Fruit fly (Drosophila melanogaster) whole organism, prepupa: ENCODE measurements around the gene SKIP.

ENCODE experiments used
- CG10631 ChIP-seq: fragments of 200-800 bp; sonication (Bioruptor generic); optimal IDR thresholded peaks from 2 replicates; lab custom pipeline; 2016; ENCODE audit warnings: missing biosample characterization, missing genetic modification characterization
- CG10669 ChIP-seq: fragments of 200-800 bp; sonication (Bioruptor generic); optimal IDR thresholded peaks from 3 replicates; lab custom pipeline; 2018; ENCODE audit warnings: missing biosample characterization, mild to moderate bottlenecking, missing genetic modification characterization, moderate library complexity
- CG11294 ChIP-seq: fragments of 200-800 bp; sonication (Bioruptor generic); IDR thresholded peaks from 2 replicates; pipeline ENCODE4 v1.3.6; 2022; ENCODE audit warnings: missing biosample characterization, missing genetic modification characterization
- CG15336 ChIP-seq: fragments of 200-800 bp; sonication (Bioruptor generic); IDR thresholded peaks from 2 replicates; pipeline ENCODE4 v1.3.6; 2022; ENCODE audit warnings: missing biosample characterization, missing genetic modification characterization
- CG1621 ChIP-seq: fragments of 200-800 bp; sonication (Bioruptor generic); optimal IDR thresholded peaks from 3 replicates; lab custom pipeline; 2018; ENCODE audit warnings: missing biosample characterization, mild to moderate bottlenecking, missing genetic modification characterization
- CG3032 ChIP-seq: fragments of 200-800 bp; optimal IDR thresholded peaks from 2 replicates; lab custom pipeline; 2019; ENCODE audit warnings: missing biosample characterization, mild to moderate bottlenecking, missing genetic modification characterization, moderate library complexity
- CG31627 ChIP-seq: fragments of 200-800 bp; sonication (Bioruptor generic); optimal IDR thresholded peaks from 3 replicates; lab custom pipeline; 2016; ENCODE audit warnings: missing biosample characterization, missing genetic modification characterization
- CG32006 ChIP-seq: fragments of 200-800 bp; sonication (Bioruptor generic); optimal IDR thresholded peaks from 3 replicates; lab custom pipeline; 2017; ENCODE audit warnings: missing biosample characterization, mild to moderate bottlenecking, missing genetic modification characterization
- CG34406 ChIP-seq: fragments of 200-800 bp; sonication (Bioruptor generic); optimal IDR thresholded peaks from 3 replicates; lab custom pipeline; 2016; ENCODE audit warnings: missing biosample characterization, missing genetic modification characterization
- CG6163 ChIP-seq: fragments of 200-800 bp; sonication (Bioruptor generic); IDR thresholded peaks from 3 replicates; pipeline ENCODE4 v1.3.6; 2022; ENCODE audit warnings: missing biosample characterization, missing genetic modification characterization
- CG6276 ChIP-seq: fragments of 200-800 bp; sonication (Bioruptor generic); optimal IDR thresholded peaks from 2 replicates; lab custom pipeline; 2017; ENCODE audit warnings: missing biosample characterization, mild to moderate bottlenecking, missing genetic modification characterization
- CG6792 ChIP-seq: fragments of 200-800 bp; sonication (Bioruptor generic); optimal IDR thresholded peaks from 3 replicates; lab custom pipeline; 2016; ENCODE audit warnings: missing biosample characterization, missing genetic modification characterization
- CG6808 ChIP-seq: fragments of 200-800 bp; sonication (Bioruptor generic); optimal IDR thresholded peaks from 3 replicates; lab custom pipeline; 2017; ENCODE audit warnings: missing biosample characterization, missing genetic modification characterization, mild to moderate bottlenecking, moderate library complexity, missing genetic modification reagents
- CG7368 ChIP-seq: fragments of 200-800 bp; sonication (Bioruptor generic); optimal IDR thresholded peaks from 3 replicates; lab custom pipeline; 2016; ENCODE audit warnings: missing biosample characterization, missing genetic modification characterization
- Eip75B ChIP-seq: fragments of 200-800 bp; sonication (Bioruptor generic); optimal IDR thresholded peaks from 3 replicates; lab custom pipeline; 2016; ENCODE audit warnings: missing biosample characterization, missing genetic modification characterization
- Eip78C ChIP-seq: fragments of 200-800 bp; sonication (Bioruptor generic); peaks from one replicate; lab custom pipeline; 2016; ENCODE audit warnings: missing biosample characterization, missing genetic modification characterization
- Eip93F ChIP-seq: fragments of 200-800 bp; sonication (Bioruptor generic); optimal IDR thresholded peaks from 2 replicates; lab custom pipeline; 2016; ENCODE audit warnings: missing biosample characterization, mild to moderate bottlenecking, missing genetic modification characterization
- Ets96B ChIP-seq: fragments of 200-800 bp; optimal IDR thresholded peaks from 2 replicates; lab custom pipeline; 2019; ENCODE audit warnings: missing biosample characterization, mild to moderate bottlenecking, missing genetic modification characterization, moderate library complexity
- Gug ChIP-seq: fragments of 200-800 bp; sonication (Bioruptor generic); IDR thresholded peaks from 2 replicates; pipeline ENCODE4 v1.3.6; 2022; ENCODE audit warnings: missing biosample characterization, missing genetic modification characterization
- Hr38 ChIP-seq: sonication (Bioruptor generic); optimal IDR thresholded peaks from 2 replicates; lab custom pipeline; 2016; ENCODE audit warnings: missing biosample characterization, missing genetic modification characterization
- Hr39 ChIP-seq: fragments of 200-800 bp; sonication (Bioruptor generic); optimal IDR thresholded peaks from 2 replicates; lab custom pipeline; 2016; ENCODE audit warnings: missing biosample characterization, missing genetic modification characterization
- Hr4 ChIP-seq: fragments of 200-800 bp; sonication (Bioruptor generic); optimal IDR thresholded peaks from 3 replicates; lab custom pipeline; 2016; ENCODE audit warnings: missing biosample characterization, missing genetic modification characterization
- Met ChIP-seq: fragments of 200-800 bp; sonication (Bioruptor generic); optimal IDR thresholded peaks from 3 replicates; lab custom pipeline; 2016; ENCODE audit warnings: missing biosample characterization, missing genetic modification characterization
- OdsH ChIP-seq: fragments of 200-800 bp; sonication (Bioruptor generic); optimal IDR thresholded peaks from 3 replicates; lab custom pipeline; 2016; ENCODE audit warnings: missing biosample characterization, missing genetic modification characterization
- Smox ChIP-seq: fragments of 200-800 bp; sonication (Bioruptor generic); optimal IDR thresholded peaks from 3 replicates; lab custom pipeline; 2016; ENCODE audit warnings: missing biosample characterization, missing genetic modification characterization
- Sox14 ChIP-seq: fragments of 200-800 bp; sonication (Bioruptor generic); optimal IDR thresholded peaks from 3 replicates; lab custom pipeline; 2016; ENCODE audit warnings: missing biosample characterization, missing genetic modification characterization
- Sox15 ChIP-seq: fragments of 200-800 bp; sonication (Bioruptor generic); optimal IDR thresholded peaks from 3 replicates; lab custom pipeline; 2016; ENCODE audit warnings: missing biosample characterization, missing genetic modification characterization
- achi ChIP-seq: fragments of 200-800 bp; sonication (Bioruptor generic); optimal IDR thresholded peaks from 3 replicates; lab custom pipeline; 2016; ENCODE audit warnings: missing biosample characterization, missing genetic modification characterization
- acj6 ChIP-seq: fragments of 200-800 bp; sonication (Bioruptor generic); optimal IDR thresholded peaks from 3 replicates; lab custom pipeline; 2016; ENCODE audit warnings: missing biosample characterization, missing genetic modification characterization
- cyc ChIP-seq: fragments of 200-800 bp; sonication (Bioruptor generic); optimal IDR thresholded peaks from 3 replicates; lab custom pipeline; 2016; ENCODE audit warnings: missing biosample characterization, missing genetic modification characterization
- eg ChIP-seq: fragments of 200-800 bp; sonication (Bioruptor generic); IDR thresholded peaks from 3 replicates; pipeline ENCODE4 v1.3.6; 2022; ENCODE audit warnings: missing biosample characterization, missing genetic modification characterization
- fd59A ChIP-seq: fragments of 200-800 bp; sonication (Bioruptor generic); optimal IDR thresholded peaks from 2 replicates; lab custom pipeline; 2017; ENCODE audit warnings: missing biosample characterization, mild to moderate bottlenecking, missing genetic modification characterization, missing genetic modification reagents
- fd85E ChIP-seq: fragments of 200-800 bp; sonication (Bioruptor generic); optimal IDR thresholded peaks from 3 replicates; lab custom pipeline; 2016; ENCODE audit warnings: missing biosample characterization, missing genetic modification characterization
- fkh ChIP-seq: fragments of 200-800 bp; sonication (Bioruptor generic); optimal IDR thresholded peaks from 3 replicates; lab custom pipeline; 2017; ENCODE audit warnings: missing biosample characterization, mild to moderate bottlenecking, missing genetic modification characterization, moderate library complexity
- lz ChIP-seq: fragments of 200-800 bp; sonication (Bioruptor generic); optimal IDR thresholded peaks from 3 replicates; lab custom pipeline; 2016; ENCODE audit warnings: missing biosample characterization, missing genetic modification characterization
- net ChIP-seq: fragments of 200-800 bp; sonication (Bioruptor generic); optimal IDR thresholded peaks from 3 replicates; lab custom pipeline; 2016; ENCODE audit warnings: missing biosample characterization, missing genetic modification characterization
- pdm3 ChIP-seq: fragments of 200-800 bp; sonication (Bioruptor generic); optimal IDR thresholded peaks from 3 replicates; lab custom pipeline; 2016; ENCODE audit warnings: missing biosample characterization, missing genetic modification characterization
- spab ChIP-seq: fragments of 200-800 bp; sonication (Bioruptor generic); optimal IDR thresholded peaks from 2 replicates; lab custom pipeline; 2017; ENCODE audit warnings: missing biosample characterization, mild to moderate bottlenecking, missing genetic modification characterization, missing genetic modification reagents
- ss ChIP-seq, 2 experiments: fragments of 200-800 bp; sonication (Bioruptor generic); optimal IDR thresholded peaks; 2 replicates in 1 of 2; 3 replicates in 1 of 2; lab custom pipeline; 2017 to 2018; ENCODE audit warnings: mild to moderate bottlenecking in 2 of 2, missing biosample characterization in 2 of 2, missing genetic modification characterization in 2 of 2, moderate library complexity in 1 of 2
- svp ChIP-seq: fragments of 200-800 bp; sonication (Bioruptor generic); peaks from one replicate; lab custom pipeline; 2016; ENCODE audit warnings: missing biosample characterization, missing genetic modification characterization
- vri ChIP-seq: fragments of 200-800 bp; sonication (Bioruptor generic); optimal IDR thresholded peaks from 3 replicates; lab custom pipeline; 2016; ENCODE audit warnings: missing biosample characterization, mild to moderate bottlenecking, missing genetic modification characterization

SKIP gene

DNA sequence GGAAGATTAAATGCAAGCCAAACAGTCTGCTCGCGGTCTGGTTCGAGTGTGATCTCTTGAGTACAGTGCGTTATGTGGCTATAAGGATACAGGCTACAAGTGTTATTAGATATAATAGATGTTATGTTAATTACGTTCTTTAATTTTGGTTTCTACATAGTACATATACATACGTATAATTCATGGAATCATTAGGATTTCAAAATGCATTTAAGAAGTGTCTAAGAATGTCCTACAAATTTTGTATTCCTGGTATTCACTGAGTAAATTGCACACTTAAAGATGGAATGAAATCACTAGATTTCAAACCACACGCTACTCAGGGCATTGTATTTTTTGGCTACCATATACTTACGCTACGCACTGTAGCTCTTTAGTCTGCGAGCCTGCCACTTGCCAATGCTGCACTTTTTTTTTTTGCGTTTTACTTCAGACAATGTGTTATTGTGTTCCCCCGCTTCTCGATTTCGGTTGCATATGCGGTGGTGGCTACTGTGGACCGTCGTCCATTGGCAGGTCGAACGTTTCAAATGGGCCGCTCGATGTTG is 29.7 kb downstream of the SKIP start (continued):
- TF ChIP-seq Eip93F (GFP tag; lab: Kevin White, UChicago) = no peak
- peak; percentile 39 for TF ChIP-seq spab
- TF ChIP-seq CG10669 (GFP tag; lab: Kevin White, UChicago) = peak; percentile 3
- peak; percentile 36 for TF ChIP-seq Smox
- peak; percentile 25 for TF ChIP-seq CG31627 (GFP tag; lab: Kevin White, UChicago)
- TF ChIP-seq svp (GFP tag; lab: Kevin White, UChicago) = peak; percentile 77
- TF ChIP-seq CG6808 (GFP tag; lab: Kevin White, UChicago) = peak; percentile 41
- no peak for TF ChIP-seq fd59A (GFP tag; lab: Kevin White, UChicago)
- peak; percentile 17 for TF ChIP-seq achi (GFP tag; lab: Kevin White, UChicago)
- TF ChIP-seq Hr4 = peak; percentile 9
- TF ChIP-seq Sox14 = no peak

DNA sequence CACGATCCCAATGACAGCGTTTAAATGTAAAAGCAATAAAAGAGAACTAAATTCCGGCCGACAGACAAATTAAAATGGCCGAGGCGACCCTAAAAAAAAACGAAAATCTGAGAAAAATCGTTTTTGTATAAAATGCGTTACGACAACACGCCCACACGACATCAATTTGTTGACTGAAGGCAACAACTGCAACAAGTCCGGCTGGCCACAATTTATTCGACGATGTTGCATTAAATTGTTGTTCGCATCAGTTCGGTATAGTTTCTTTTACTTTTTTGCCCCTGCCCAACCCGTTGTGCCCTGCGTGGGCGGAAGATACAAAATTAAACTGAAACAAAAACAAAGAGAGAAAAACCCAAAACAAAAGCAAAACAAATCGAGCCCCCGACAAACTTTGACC is 37.9 kb downstream of the SKIP start:
- TF ChIP-seq CG11294 (no peak), Smox (no peak), Eip75B (GFP tag; lab: Kevin White, UChicago) (no peak), Hr38 (GFP tag; lab: Kevin White, UChicago) (no peak)

DNA sequence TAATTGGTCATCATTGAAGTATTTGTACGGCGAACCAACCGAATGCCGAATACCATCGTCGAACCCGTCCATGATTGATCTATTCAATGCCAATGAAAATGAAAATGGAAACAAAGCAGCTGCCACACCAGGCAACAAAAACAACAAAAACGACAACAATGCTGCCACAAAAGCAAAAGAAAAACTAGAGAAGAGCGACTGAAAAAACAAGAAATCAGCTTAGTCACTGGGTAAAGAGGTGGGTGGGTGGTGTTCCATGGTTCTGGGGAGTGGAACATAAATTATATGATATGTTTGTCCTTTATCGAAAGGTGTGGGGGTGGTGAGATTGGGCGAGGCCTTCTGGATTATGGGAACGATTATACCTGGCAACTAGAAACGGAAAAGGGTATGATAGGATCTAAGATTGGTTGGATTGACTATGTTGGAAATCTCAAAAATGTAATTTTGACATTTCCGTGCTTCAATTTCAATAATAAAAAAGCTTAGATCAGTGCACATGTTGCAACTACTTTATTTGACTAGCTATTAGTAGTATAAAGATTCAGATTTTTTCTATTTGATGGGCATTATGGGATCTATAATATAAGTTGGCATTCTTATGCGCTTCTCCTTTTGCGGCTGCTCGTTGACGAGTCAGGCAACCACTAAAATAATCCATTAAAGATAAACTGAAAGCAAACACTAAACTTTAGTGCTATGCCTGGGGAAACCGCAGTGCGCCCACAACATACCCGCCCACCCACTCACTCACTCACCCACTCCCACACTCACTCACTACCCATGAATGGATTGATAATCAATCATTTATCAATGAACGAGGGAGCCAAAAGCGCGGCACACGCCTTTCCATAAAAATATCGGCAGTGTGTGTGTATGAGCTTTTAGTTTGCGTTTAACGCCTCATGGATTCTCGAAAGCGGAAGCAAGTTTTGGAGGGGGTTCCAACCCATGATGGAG is 39.1 kb downstream of the SKIP start:
- TF ChIP-seq Hr38 (GFP tag; lab: Kevin White, UChicago) = no peak
- TF ChIP-seq net (GFP tag; lab: Kevin White, UChicago) = no peak
- TF ChIP-seq CG6792 (GFP tag; lab: Kevin White, UChicago) = no peak
- TF ChIP-seq CG34406 = no peak
- no peak for TF ChIP-seq vri (GFP tag; lab: Kevin White, UChicago)
- TF ChIP-seq CG32006 (GFP tag; lab: Kevin White, UChicago) = no peak
- no peak for TF ChIP-seq CG15336 (GFP tag; lab: Robert Waterston, UW)
- TF ChIP-seq CG31627 (GFP tag; lab: Kevin White, UChicago) = no peak
- TF ChIP-seq CG6163 (GFP tag; lab: Robert Waterston, UW) = no peak
- TF ChIP-seq Sox15 (GFP tag; lab: Kevin White, UChicago) = no peak
- TF ChIP-seq achi (GFP tag; lab: Kevin White, UChicago) = no peak
- TF ChIP-seq fd59A (GFP tag; lab: Kevin White, UChicago) = no peak
- no peak for TF ChIP-seq CG7368 (GFP tag; lab: Kevin White, UChicago)
- no peak for TF ChIP-seq svp (GFP tag; lab: Kevin White, UChicago)
- no peak for TF ChIP-seq CG3032
- TF ChIP-seq lz (GFP tag; lab: Kevin White, UChicago) = no peak
- TF ChIP-seq spab = no peak
- TF ChIP-seq Smox = no peak
- TF ChIP-seq, all 60 proteins: peak for 0

DNA sequence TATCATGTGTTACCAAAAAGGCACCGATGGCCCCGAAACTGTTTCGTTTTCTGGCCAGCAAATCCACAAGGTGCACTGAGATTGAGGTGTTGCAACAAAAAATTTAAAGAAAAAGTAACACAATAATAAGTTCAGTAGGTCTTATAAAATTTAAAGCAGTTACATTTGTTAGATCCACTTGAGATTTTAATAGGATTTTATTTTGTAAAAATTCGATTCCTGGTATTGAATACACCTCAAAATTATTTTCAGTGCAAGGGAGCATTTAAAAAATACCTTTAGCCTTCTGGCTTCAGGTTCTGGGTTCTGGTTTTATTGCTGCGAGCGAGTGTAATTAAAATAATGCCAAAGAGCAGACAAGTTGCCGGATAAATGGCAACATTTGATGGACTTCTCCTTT is 42.1 kb downstream of the SKIP start:
- TF ChIP-seq acj6 (GFP tag; lab: Kevin White, UChicago) = peak; percentile 65
- TF ChIP-seq lz (GFP tag; lab: Kevin White, UChicago) = peak; percentile 82
- TF ChIP-seq Gug (GFP tag; lab: Robert Waterston, UW) = no peak
- TF ChIP-seq CG11294 = no peak
- TF ChIP-seq Ets96B (tag; lab: Kevin White, UChicago) = peak; percentile 67
- no peak for TF ChIP-seq fkh
- peak; percentile 86 for TF ChIP-seq Met (GFP tag; lab: Kevin White, UChicago)
- TF ChIP-seq Sox15 (GFP tag; lab: Kevin White, UChicago) = peak; percentile 11
- TF ChIP-seq CG7368 (GFP tag; lab: Kevin White, UChicago) = peak; percentile 11
- peak; percentile 7 for TF ChIP-seq Eip93F (GFP tag; lab: Kevin White, UChicago)
- peak; percentile 40 for TF ChIP-seq CG1621 (tag; lab: Kevin White, UChicago)
- peak; percentile 22 for TF ChIP-seq net (GFP tag; lab: Kevin White, UChicago)
- peak; percentile 59 for TF ChIP-seq CG10631
- peak; percentile 76 for TF ChIP-seq Hr39
- no peak for TF ChIP-seq eg (GFP tag; lab: Robert Waterston, UW)
- peak; percentile 93 for TF ChIP-seq svp (GFP tag; lab: Kevin White, UChicago)
- TF ChIP-seq CG32006 (GFP tag; lab: Kevin White, UChicago) = no peak
- TF ChIP-seq fd85E (GFP tag; lab: Kevin White, UChicago) = no peak
- no peak for TF ChIP-seq CG6276 (GFP tag; lab: Kevin White, UChicago)
- TF ChIP-seq Eip78C (GFP tag; lab: Kevin White, UChicago) = peak; percentile 89
- peak; percentile 61 for TF ChIP-seq pdm3 (GFP tag; lab: Kevin White, UChicago)
- TF ChIP-seq CG6163 (GFP tag; lab: Robert Waterston, UW) = peak; percentile 72
- peak; percentile 75 for TF ChIP-seq cyc (GFP tag; lab: Kevin White, UChicago)
- peak; percentile 71 for TF ChIP-seq Eip75B (GFP tag; lab: Kevin White, UChicago)
- TF ChIP-seq fd59A (GFP tag; lab: Kevin White, UChicago) = peak; percentile 41
- TF ChIP-seq Hr38 (GFP tag; lab: Kevin White, UChicago) = no peak
- peak; percentile 55 for TF ChIP-seq OdsH (GFP tag; lab: Kevin White, UChicago)
- peak; percentile 52 for TF ChIP-seq CG10669 (GFP tag; lab: Kevin White, UChicago)
- peak; percentile 34 for TF ChIP-seq CG6808 (GFP tag; lab: Kevin White, UChicago)
- TF ChIP-seq vri (GFP tag; lab: Kevin White, UChicago) = peak; percentile 74
- TF ChIP-seq ss (GFP tag; optimal IDR thresholded peaks at IDR 0.05; lab: Kevin White, UChicago) = peak; percentile 51
